Worm (Caenorhabditis elegans): Measurements from ENCODE around the gene F58A4.1.

Gene F58A4.1

ce11 chrIII:9637016-9637415, 38.7 kb downstream of the F58A4.1 start, which contains the start of gene gei-13:
Gene gei-13 (minus strand): TSS chrIII:9637116.
- TF ChIP-seq ceh-45 (GFP tag; IDR thresholded peaks at IDR 0.05) (no peak), ceh-9 (tag; optimal IDR thresholded peaks at IDR 0.05) (no peak), sox-4 (tag; optimal IDR thresholded peaks at IDR 0.05) (no peak), pqm-1 (tag; optimal IDR thresholded peaks at IDR 0.05) (no peak), dmd-4 (tag; optimal IDR thresholded peaks at IDR 0.05; ENCODE audit: borderline replicate concordance) (no peak), ceh-30 (tag; optimal IDR thresholded peaks at IDR 0.05) (no peak), F13H6.1 (tag; optimal IDR thresholded peaks at IDR 0.05) (no peak), C38D4.7 (GFP tag; optimal IDR thresholded peaks at IDR 0.05) (no peak), npax-4 (tag; optimal IDR thresholded peaks at IDR 0.05) (no peak), ama-1 (optimal IDR thresholded peaks at IDR 0.05) (no peak), lin-11 (tag; optimal IDR thresholded peaks at IDR 0.05) (no peak), ceh-48 (tag; optimal IDR thresholded peaks at IDR 0.05) (no peak), ztf-16 (tag; optimal IDR thresholded peaks at IDR 0.05) (no peak), elt-2 (tag; optimal IDR thresholded peaks at IDR 0.05) (no peak)

- TF ChIP-seq unc-3 (GFP tag; conservative IDR thresholded peaks at IDR 0.05) (no peak), unc-3 (tag; optimal IDR thresholded peaks at IDR 0.05) (no peak), ceh-9 (tag; optimal IDR thresholded peaks at IDR 0.05) (no peak), elt-2 (tag; optimal IDR thresholded peaks at IDR 0.05) (peak; percentile 1), pros-1 (tag; optimal IDR thresholded peaks at IDR 0.05) (no peak), eyg-1 (tag; optimal IDR thresholded peaks at IDR 0.05) (no peak), ceh-6 (GFP tag; optimal IDR thresholded peaks at IDR 0.05) (no peak), ceh-34 (tag; optimal IDR thresholded peaks at IDR 0.05) (peak; percentile 8), madf-2 (tag; optimal IDR thresholded peaks at IDR 0.05) (no peak), pag-3 (tag; optimal IDR thresholded peaks at IDR 0.05; ENCODE audit: borderline replicate concordance) (no peak), hlh-15 (tag; optimal IDR thresholded peaks at IDR 0.05) (no peak), unc-86 (tag; optimal IDR thresholded peaks at IDR 0.05) (no peak), lim-6 (tag; optimal IDR thresholded peaks at IDR 0.05) (no peak), elt-4 (tag; optimal IDR thresholded peaks at IDR 0.05) (no peak), ceh-19 (GFP tag; optimal IDR thresholded peaks at IDR 0.05) (peak; percentile 40), ets-4 (tag; optimal IDR thresholded peaks at IDR 0.05) (no peak), syd-9 (tag; optimal IDR thresholded peaks at IDR 0.05) (no peak)
These were observed 40.0 kb downstream of the F58A4.1 start for ce11 chrIII:9638159-9638754.

ce11 chrIII:9639281-9640050, 41.2 kb downstream of the F58A4.1 start:
- TF ChIP-seq fkh-6 (tag; optimal IDR thresholded peaks at IDR 0.05) (no peak), elt-2 (tag; optimal IDR thresholded peaks at IDR 0.05) (no peak), dmd-4 (tag; optimal IDR thresholded peaks at IDR 0.05; ENCODE audit: borderline replicate concordance) (no peak), hlh-13 (GFP tag; optimal IDR thresholded peaks at IDR 0.05) (no peak), ceh-2 (tag; optimal IDR thresholded peaks at IDR 0.05) (peak; percentile 19)

ce11 chrIII:9642110-9642509, 43.8 kb downstream of the F58A4.1 start:
- TF ChIP-seq F13H6.1 (tag; optimal IDR thresholded peaks at IDR 0.05) (no peak), ceh-31 (tag; optimal IDR thresholded peaks at IDR 0.05) (peak; percentile 8), T23F11.4 (GFP tag; optimal IDR thresholded peaks at IDR 0.05) (no peak), elt-4 (tag; optimal IDR thresholded peaks at IDR 0.05) (no peak), rnt-1 (tag; optimal IDR thresholded peaks at IDR 0.05) (peak; percentile 58)

Data from whole organism, late embryonic.